Worm (Caenorhabditis elegans): ENCODE results near the gene Y17G7B.21.

DNA sequence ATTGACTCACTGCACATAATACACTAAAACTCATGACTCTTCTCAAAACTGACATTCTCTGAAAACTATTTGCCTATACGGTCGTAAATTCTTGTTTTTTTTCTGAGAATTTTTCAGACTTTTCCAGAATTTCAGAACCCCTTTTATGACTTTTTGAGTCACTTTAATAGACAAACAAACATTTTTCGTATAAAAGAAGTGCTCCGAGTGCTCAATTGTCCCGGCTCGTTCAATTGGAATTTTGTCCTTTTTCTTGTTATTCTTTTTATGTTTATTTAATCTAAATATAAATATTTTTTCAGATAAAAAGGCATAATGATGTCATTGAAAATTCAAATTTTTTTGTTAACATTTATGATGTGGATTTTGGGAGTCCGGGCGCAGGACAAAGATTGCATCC, 21.4 kb upstream of the Y17G7B.21 start, which contains the start of gene Y17G7B.23:
- TF ChIP-seq him-1 (tag; optimal IDR thresholded peaks at IDR 0.05) (no peak), dao-5 (tag; optimal IDR thresholded peaks at IDR 0.05) (no peak), W03F9.2 (tag; optimal IDR thresholded peaks at IDR 0.05) (no peak)
